Worm (Caenorhabditis elegans): ENCODE measurements around the gene asm-1.

ce11 chrII:6928416-6928815 lies 18.5 kb downstream of the asm-1 start, which contains the start of gene flcn-1:
- TF ChIP-seq tbx-11 (GFP tag; IDR thresholded peaks at IDR 0.05) (no peak), ama-1 (optimal IDR thresholded peaks at IDR 0.05) (no peak), tra-4 (tag; optimal IDR thresholded peaks at IDR 0.05) (no peak), B0310.2 (tag; optimal IDR thresholded peaks at IDR 0.05) (no peak), hmbx-1 (tag; optimal IDR thresholded peaks at IDR 0.05) (no peak), hmg-4 (GFP tag; optimal IDR thresholded peaks at IDR 0.05) (no peak), ceh-36 (tag; optimal IDR thresholded peaks at IDR 0.05) (no peak), tbx-37 (GFP tag; conservative IDR thresholded peaks at IDR 0.05) (no peak), scrt-1 (GFP tag; IDR thresholded peaks at IDR 0.05) (no peak), pes-1 (GFP tag; IDR thresholded peaks at IDR 0.05) (no peak), hnd-1 (tag; optimal IDR thresholded peaks at IDR 0.05) (no peak)
